Worm (Caenorhabditis elegans) whole organism, L2 larva: ENCODE results near the gene H40L08.2.
A peak's percentile ranks its signal among the peaks of the same experiment; 100 is the strongest.

Experiments used
- lin-13 ChIP-seq: fragments of 150-350 bp; optimal IDR thresholded peaks from 2 replicates; lab custom pipeline; 2014; ENCODE audit warnings: missing biosample characterization, missing genetic modification reagents, missing genetic modification characterization
- nhr-11 ChIP-seq: fragments of 150-350 bp; optimal IDR thresholded peaks from 2 replicates; lab custom pipeline; 2014; ENCODE audit warnings: missing biosample characterization, missing genetic modification characterization
- nhr-12 ChIP-seq: fragments of 150-350 bp; optimal IDR thresholded peaks from 2 replicates; lab custom pipeline; 2014; ENCODE audit warnings: missing biosample characterization, missing genetic modification characterization
- nhr-237 ChIP-seq: fragments of 150-350 bp; optimal IDR thresholded peaks from 2 replicates; lab custom pipeline; 2014; ENCODE audit warnings: missing biosample characterization, missing genetic modification characterization
- nhr-25 ChIP-seq: fragments of 150-350 bp; sonication (generic microtip); optimal IDR thresholded peaks from 3 replicates; lab custom pipeline; 2014; ENCODE audit warnings: missing biosample characterization, missing genetic modification characterization
- peb-1 ChIP-seq: fragments of 150-350 bp; optimal IDR thresholded peaks from 2 replicates; lab custom pipeline; 2014; ENCODE audit warnings: missing biosample characterization, missing genetic modification characterization
- unc-62 ChIP-seq: fragments of 150-350 bp; optimal IDR thresholded peaks from 2 replicates; lab custom pipeline; 2014; ENCODE audit warnings: missing biosample characterization, missing genetic modification reagents, missing genetic modification characterization

DNA sequence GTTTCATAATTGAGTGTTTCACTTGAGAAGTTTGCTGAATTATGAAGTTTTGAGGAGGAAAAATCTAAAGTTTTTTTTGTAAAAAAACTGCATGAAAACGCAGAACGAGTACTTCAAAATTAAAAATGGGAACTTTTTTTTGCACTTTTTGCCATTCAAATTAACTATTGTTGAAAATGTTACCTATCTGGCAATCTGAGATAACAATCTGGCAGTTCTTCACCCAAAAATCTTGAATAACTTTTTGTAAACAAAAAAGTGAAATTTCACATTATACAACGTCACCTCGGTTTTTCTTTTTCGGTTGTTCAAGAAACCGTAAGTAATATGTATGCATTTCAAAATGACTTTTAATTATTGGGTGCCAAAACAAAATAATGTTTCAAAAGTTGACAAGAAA is 35.0 kb downstream of the H40L08.2 start:
- TF ChIP-seq nhr-12 (tag; lab: Kevin White, UChicago) (no peak), unc-62 (GFP tag; lab: Kevin White, UChicago) (no peak), peb-1 (tag; lab: Kevin White, UChicago) (no peak), nhr-25 (tag; lab: Kevin White, UChicago) (peak; percentile 20), nhr-237 (tag; lab: Kevin White, UChicago) (no peak), lin-13 (no peak), nhr-11 (tag; lab: Kevin White, UChicago) (no peak)
